Worm (Caenorhabditis elegans) whole organism, L1 larva: Measurements from ENCODE around the gene act-1.

Experiments used
- C04F5.9 ChIP-seq: sonication (generic microtip); optimal IDR thresholded peaks from 2 replicates; lab custom pipeline; 2016; ENCODE audit warnings: missing genetic modification characterization, missing compliant biosample characterization
- C34B4.2 ChIP-seq: sonication (generic microtip); optimal IDR thresholded peaks from 2 replicates; lab custom pipeline; 2017; ENCODE audit warnings: mild to moderate bottlenecking, missing genetic modification characterization, missing compliant biosample characterization
- alr-1 ChIP-seq: fragments of 200-800 bp; sonication (Bioruptor generic); optimal IDR thresholded peaks from 2 replicates; lab custom pipeline; 2018; ENCODE audit warnings: borderline replicate concordance, mild to moderate bottlenecking, missing genetic modification characterization, missing compliant biosample characterization
- aly-2 ChIP-seq: fragments of 150-350 bp; optimal IDR thresholded peaks from 2 replicates; lab custom pipeline; 2014; ENCODE audit warnings: missing biosample characterization, missing genetic modification characterization
- blmp-1 ChIP-seq: fragments of 150-350 bp; optimal IDR thresholded peaks from 2 replicates; lab custom pipeline; 2014; ENCODE audit warnings: missing biosample characterization, missing genetic modification characterization
- ceh-88 ChIP-seq: fragments of 200-800 bp; sonication (Bioruptor generic); IDR thresholded peaks from 2 replicates; pipeline ENCODE4 v1.3.6; 2022; ENCODE audit warnings: missing genetic modification characterization, missing compliant biosample characterization
- dpl-1 ChIP-seq, 3 experiments: fragments of 150-350 bp in 2 of 3; sonication (generic microtip) in 1 of 3; optimal IDR thresholded peaks; 2 replicates each; lab custom pipeline; 2014 to 2017; ENCODE audit warnings: missing biosample characterization in 3 of 3, missing genetic modification characterization in 3 of 3, missing genetic modification reagents in 3 of 3
- dsc-1 ChIP-seq: sonication (generic microtip); optimal IDR thresholded peaks from 2 replicates; lab custom pipeline; 2016; ENCODE audit warnings: mild to moderate bottlenecking, missing genetic modification characterization, missing compliant biosample characterization
- efl-1 ChIP-seq, 4 experiments: fragments of 150-350 bp; optimal IDR thresholded peaks in 3 of 4; peaks in 1 of 4; 1 replicate in 1 of 4; 2 replicates in 3 of 4; lab custom pipeline; 2014; ENCODE audit warnings: missing biosample characterization in 2 of 4, missing genetic modification characterization in 2 of 4, missing genetic modification reagents in 2 of 4
- egl-13 ChIP-seq: sonication (generic microtip); optimal IDR thresholded peaks from 2 replicates; lab custom pipeline; 2016; ENCODE audit warnings: missing genotype, missing genetic modification reagents, missing genetic modification characterization, missing compliant biosample characterization
- elt-2 ChIP-seq: sonication (generic microtip); optimal IDR thresholded peaks from 2 replicates; lab custom pipeline; 2016; ENCODE audit warnings: missing genetic modification characterization, mild to moderate bottlenecking, inconsistent platforms, missing compliant biosample characterization, missing genetic modification reagents
- elt-3 ChIP-seq, 6 experiments: fragments of 150-350 bp in 1 of 6; sonication (generic microtip); optimal IDR thresholded peaks; 2 replicates each; lab custom pipeline; 2017 to 2018; ENCODE audit warnings: missing biosample characterization in 6 of 6, missing genetic modification characterization in 6 of 6, inconsistent platforms in 1 of 6
- fkh-10 ChIP-seq: sonication (generic microtip); optimal IDR thresholded peaks from 2 replicates; lab custom pipeline; 2017; ENCODE audit warnings: missing biosample characterization, missing genetic modification reagents, missing genetic modification characterization
- fkh-4 ChIP-seq: sonication (generic microtip); optimal IDR thresholded peaks from 2 replicates; lab custom pipeline; 2016; ENCODE audit warnings: missing compliant biosample characterization, missing genetic modification characterization, borderline replicate concordance
- fkh-8 ChIP-seq: sonication (generic microtip); optimal IDR thresholded peaks from 2 replicates; lab custom pipeline; 2016; ENCODE audit warnings: mild to moderate bottlenecking, missing genetic modification characterization, missing compliant biosample characterization
- grh-1 ChIP-seq: fragments of 200-800 bp; sonication (Bioruptor generic); IDR thresholded peaks from 2 replicates; pipeline ENCODE4 v1.3.6; 2022; ENCODE audit warnings: missing genetic modification reagents, missing genetic modification characterization, missing compliant biosample characterization
- jun-1 ChIP-seq: fragments of 150-350 bp; optimal IDR thresholded peaks from 2 replicates; lab custom pipeline; 2014; ENCODE audit warnings: missing biosample characterization, missing genetic modification reagents, missing genetic modification characterization
- lin-14 ChIP-seq: fragments of 200-800 bp; sonication (Bioruptor generic); optimal IDR thresholded peaks from 2 replicates; lab custom pipeline; 2018; ENCODE audit warnings: mild to moderate bottlenecking, missing genetic modification characterization, moderate library complexity, missing compliant biosample characterization
- lin-35 ChIP-seq, 2 experiments: fragments of 150-350 bp; optimal IDR thresholded peaks; 2 replicates each; lab custom pipeline; 2014; ENCODE audit warnings: missing biosample characterization in 2 of 2, missing genetic modification characterization in 2 of 2, missing genetic modification reagents in 2 of 2
- lsy-2 ChIP-seq, 2 experiments: fragments of 150-350 bp; optimal IDR thresholded peaks; 2 replicates each; lab custom pipeline; 2014; ENCODE audit warnings: missing biosample characterization in 2 of 2, missing genetic modification characterization in 2 of 2
- mdl-1 ChIP-seq, 2 experiments: fragments of 150-350 bp; optimal IDR thresholded peaks; 2 replicates each; lab custom pipeline; 2014 to 2017; ENCODE audit warnings: missing biosample characterization in 2 of 2, missing genetic modification characterization in 2 of 2, inconsistent platforms in 1 of 2
- mef-2 ChIP-seq: fragments of 150-350 bp; optimal IDR thresholded peaks from 2 replicates; lab custom pipeline; 2014; ENCODE audit warnings: missing biosample characterization, missing genetic modification characterization
- mep-1 ChIP-seq: fragments of 150-350 bp; optimal IDR thresholded peaks from 2 replicates; lab custom pipeline; 2014; ENCODE audit warnings: missing biosample characterization, missing genetic modification characterization
- nhr-11 ChIP-seq: fragments of 150-350 bp; optimal IDR thresholded peaks from 2 replicates; lab custom pipeline; 2014; ENCODE audit warnings: missing biosample characterization, missing genetic modification characterization
- nhr-19 ChIP-seq: fragments of 200-800 bp; sonication (Bioruptor generic); conservative IDR thresholded peaks from 2 replicates; pipeline ENCODE4 v1.3.6; 2022; ENCODE audit warnings: missing genetic modification characterization, missing compliant biosample characterization
- nhr-20 ChIP-seq: sonication (generic microtip); optimal IDR thresholded peaks from 2 replicates; lab custom pipeline; 2016; ENCODE audit warnings: mild to moderate bottlenecking, missing genetic modification characterization, missing compliant biosample characterization
- nhr-47 ChIP-seq: sonication (generic microtip); optimal IDR thresholded peaks from 2 replicates; lab custom pipeline; 2016; ENCODE audit warnings: mild to moderate bottlenecking, missing genetic modification characterization, moderate library complexity, missing compliant biosample characterization
- nhr-71 ChIP-seq: sonication (generic microtip); optimal IDR thresholded peaks from 2 replicates; lab custom pipeline; 2016; ENCODE audit warnings: mild to moderate bottlenecking, missing genetic modification characterization, moderate library complexity, missing compliant biosample characterization
- nhr-85 ChIP-seq: sonication (generic microtip); peaks from one replicate; lab custom pipeline; 2016; ENCODE audit warnings: missing genetic modification characterization, inconsistent platforms, missing compliant biosample characterization
- nhr-90 ChIP-seq: sonication (generic microtip); optimal IDR thresholded peaks from 2 replicates; lab custom pipeline; 2016; ENCODE audit warnings: mild to moderate bottlenecking, missing genetic modification characterization, missing compliant biosample characterization; ENCODE audit not compliant: poor library complexity
- pag-3 ChIP-seq: sonication (generic microtip); optimal IDR thresholded peaks from 2 replicates; lab custom pipeline; 2017; ENCODE audit warnings: missing genetic modification characterization, mild to moderate bottlenecking, missing compliant biosample characterization, antibody characterized with exemption, borderline replicate concordance; ENCODE audit not compliant: insufficient read depth
- sox-4 ChIP-seq: sonication (generic microtip); optimal IDR thresholded peaks from 2 replicates; lab custom pipeline; 2016; ENCODE audit warnings: missing genetic modification characterization, missing compliant biosample characterization
- swsn-7 ChIP-seq: sonication (generic microtip); optimal IDR thresholded peaks from 2 replicates; lab custom pipeline; 2016; ENCODE audit warnings: missing genetic modification characterization, missing compliant biosample characterization
- tbx-2 ChIP-seq: sonication (generic microtip); optimal IDR thresholded peaks from 2 replicates; lab custom pipeline; 2016; ENCODE audit warnings: missing genetic modification characterization, missing compliant biosample characterization
- unc-130 ChIP-seq: fragments of 150-350 bp; optimal IDR thresholded peaks from 2 replicates; lab custom pipeline; 2017; ENCODE audit warnings: missing biosample characterization, missing genetic modification characterization, inconsistent platforms
- unc-30 ChIP-seq: sonication (generic microtip); optimal IDR thresholded peaks from 2 replicates; lab custom pipeline; 2017; ENCODE audit warnings: missing biosample characterization, missing genetic modification characterization
- unc-86 ChIP-seq: sonication (generic microtip); optimal IDR thresholded peaks from 2 replicates; lab custom pipeline; 2016; ENCODE audit warnings: missing genetic modification characterization, missing compliant biosample characterization
- xbp-1 ChIP-seq: sonication (generic microtip); optimal IDR thresholded peaks from 2 replicates; lab custom pipeline; 2016; ENCODE audit warnings: missing genetic modification characterization, missing compliant biosample characterization

The act-1 gene

ce11 chrV:11087119-11087518, 6.3 kb downstream of the act-1 start:
- no peak for TF ChIP-seq mef-2 (tag; lab: Kevin White, UChicago)
- TF ChIP-seq elt-2 (tag; lab: Kevin White, UChicago) = peak; percentile 99
- TF ChIP-seq nhr-71 (tag; lab: Kevin White, UChicago) = peak; percentile 8
- peak; percentile 40 for TF ChIP-seq nhr-20 (tag; lab: Kevin White, UChicago)
- peak; percentile 3 for TF ChIP-seq blmp-1
- peak; percentile 32 for TF ChIP-seq lin-14
- no peak for TF ChIP-seq mep-1 (tag; lab: Kevin White, UChicago)
- peak in 2 of 6 experiments; percentile 67 to 75 for TF ChIP-seq elt-3 (tag; optimal IDR thresholded peaks at IDR 0.05; lab: Kevin White, UChicago)
- TF ChIP-seq nhr-90 = peak; percentile 17
- TF ChIP-seq efl-1 (optimal IDR thresholded peaks at IDR 0.05; lab: Kevin White, UChicago) = no peak
- peak in 1 of 2 experiments; percentile 39 for TF ChIP-seq efl-1 (GFP tag; optimal IDR thresholded peaks at IDR 0.05 in 1 of 2; lab: Kevin White, UChicago)

ce11 chrV:11087519-11087998, 6.7 kb downstream of the act-1 start, which contains the start of gene Y42A5A.1:
TSS of gene Y42A5A.1 (plus strand) at chrV:11087948.
- TF ChIP-seq C34B4.2 (tag; lab: Kevin White, UChicago) (no peak), jun-1 (tag; lab: Kevin White, UChicago) (no peak), xbp-1 (tag; lab: Kevin White, UChicago) (no peak), lin-14 (peak; percentile 31), blmp-1 (peak; percentile 49), nhr-85 (tag; lab: Kevin White, UChicago) (peak; percentile 96), fkh-8 (tag; lab: Kevin White, UChicago) (no peak), dpl-1 (GFP tag; optimal IDR thresholded peaks at IDR 0.05; lab: Kevin White, UChicago) (no peak), lsy-2 (tag; optimal IDR thresholded peaks at IDR 0.05; lab: Kevin White, UChicago) (peak in 1 of 2 experiments; percentile 24), grh-1 (0 out of 2 replicates have a peak, but pooled peaks have one; percentile 22), ceh-88 (GFP tag; lab: Robert Waterston, UW) (no peak), swsn-7 (tag; lab: Kevin White, UChicago) (no peak)

DNA sequence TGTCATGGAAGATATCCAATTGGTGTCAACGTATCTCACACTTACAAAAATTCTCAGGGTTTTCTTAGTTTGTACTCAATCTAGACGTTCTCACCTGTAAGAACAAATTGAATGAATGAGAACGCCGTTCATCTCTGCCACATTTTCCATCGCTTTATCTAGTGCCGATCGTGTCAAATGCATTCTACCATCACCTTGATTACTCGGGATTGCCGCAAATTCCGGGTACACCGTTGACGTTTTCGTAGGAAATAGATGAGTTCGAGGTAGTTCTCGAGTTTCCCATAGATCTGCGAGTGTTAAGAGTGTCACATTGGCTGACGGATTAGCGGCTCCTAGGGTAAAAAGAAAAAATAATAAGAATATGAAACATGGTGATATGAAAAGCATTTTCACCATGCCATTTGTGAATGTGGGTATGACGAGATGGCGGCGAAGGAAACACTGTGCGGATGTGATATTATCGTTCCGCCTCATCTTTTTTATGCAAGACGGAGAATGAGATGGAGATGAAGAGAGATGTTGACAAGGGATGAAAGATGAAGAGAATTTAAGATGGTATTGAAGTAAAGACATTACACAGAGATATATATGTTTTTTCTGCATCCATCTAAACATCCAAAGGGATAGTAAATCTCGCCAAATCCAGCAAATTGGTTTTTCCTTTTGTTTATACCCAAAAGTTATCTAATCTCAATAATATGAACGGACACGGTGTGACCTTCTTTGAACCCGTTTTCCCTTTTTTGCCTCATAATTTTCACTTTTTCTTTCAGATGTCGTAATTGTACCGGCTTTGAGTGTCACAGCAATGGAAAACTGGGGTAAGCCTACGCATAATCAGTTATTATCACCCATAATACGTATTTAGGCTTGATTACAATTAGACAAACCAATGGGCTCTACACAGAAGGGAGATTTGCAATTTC, 12.6 kb downstream of the act-1 start, which contains the start of gene lact-8:
TSS of gene lact-8 (minus strand) at position 445 of the 929 bp plus-strand sequence.
- TF ChIP-seq lin-14 (peak; percentile 18), egl-13 (tag; lab: Kevin White, UChicago) (no peak), nhr-20 (tag; lab: Kevin White, UChicago) (no peak), nhr-11 (tag; lab: Kevin White, UChicago) (no peak), sox-4 (tag; lab: Kevin White, UChicago) (no peak), pag-3 (tag; lab: Kevin White, UChicago) (no peak), nhr-90 (no peak), C04F5.9 (tag; lab: Kevin White, UChicago) (no peak), nhr-47 (tag; lab: Kevin White, UChicago) (no peak), swsn-7 (tag; lab: Kevin White, UChicago) (no peak), fkh-8 (tag; lab: Kevin White, UChicago) (no peak), blmp-1 (peak; percentile 56), nhr-19 (GFP tag; lab: Robert Waterston, UW) (no peak), dsc-1 (tag; lab: Kevin White, UChicago) (peak; percentile 25), dpl-1 (GFP tag; optimal IDR thresholded peaks at IDR 0.05; lab: Kevin White, UChicago) (no peak), fkh-4 (tag; lab: Kevin White, UChicago) (no peak), efl-1 (optimal IDR thresholded peaks at IDR 0.05; lab: Kevin White, UChicago) (no peak), efl-1 (GFP tag; optimal IDR thresholded peaks at IDR 0.05 in 1 of 2; lab: Kevin White, UChicago) (peak in 1 of 2 experiments; percentile 90), unc-130 (tag; lab: Kevin White, UChicago) (no peak)
- TF ChIP-seq, all 84 proteins: peak for 4

ce11 chrV:11094698-11095097, 13.8 kb downstream of the act-1 start:
- TF ChIP-seq unc-30 = no peak
- no peak for TF ChIP-seq unc-86 (tag; lab: Kevin White, UChicago)
- peak; percentile 19 for TF ChIP-seq blmp-1
- TF ChIP-seq nhr-20 (tag; lab: Kevin White, UChicago) = peak; percentile 26
- TF ChIP-seq efl-1 (optimal IDR thresholded peaks at IDR 0.05; lab: Kevin White, UChicago) = no peak
- peak in 1 of 2 experiments; percentile 39 for TF ChIP-seq efl-1 (GFP tag; optimal IDR thresholded peaks at IDR 0.05 in 1 of 2; lab: Kevin White, UChicago)
- peak in 1 of 2 experiments; percentile 29 for TF ChIP-seq lin-35 (GFP tag; optimal IDR thresholded peaks at IDR 0.05; lab: Kevin White, UChicago)
- TF ChIP-seq lin-14 = peak; percentile 57
- TF ChIP-seq nhr-71 (tag; lab: Kevin White, UChicago) = peak; percentile 3
- peak; percentile 24 for TF ChIP-seq tbx-2 (tag; lab: Kevin White, UChicago)
- no peak for TF ChIP-seq alr-1 (tag; lab: Kevin White, UChicago)
- no peak for TF ChIP-seq dpl-1 (GFP tag; optimal IDR thresholded peaks at IDR 0.05; lab: Kevin White, UChicago)
- no peak for TF ChIP-seq aly-2 (tag; lab: Kevin White, UChicago)
- peak; percentile 81 for TF ChIP-seq nhr-85 (tag; lab: Kevin White, UChicago)
- peak in 1 of 6 experiments; percentile 28 for TF ChIP-seq elt-3 (tag; optimal IDR thresholded peaks at IDR 0.05; lab: Kevin White, UChicago)
- TF ChIP-seq mdl-1 (tag; optimal IDR thresholded peaks at IDR 0.05; lab: Kevin White, UChicago) = peak in 1 of 2 experiments; percentile 22
- TF ChIP-seq fkh-10 (GFP tag; lab: Kevin White, UChicago) = no peak
